Fruit fly (Drosophila melanogaster) Kc167 (cell line): ENCODE measurements around the gene rols.

ENCODE experiments used
- Sin3A ChIP-seq: fragments of >200 bp; optimal IDR thresholded peaks from 2 replicates; lab custom pipeline; 2018; ENCODE audit warnings: missing external identifiers
- h ChIP-seq: fragments of >200 bp; optimal IDR thresholded peaks from 3 replicates; lab custom pipeline; 2018; ENCODE audit warnings: missing external identifiers
- insv ChIP-seq: fragments of >200 bp; optimal IDR thresholded peaks from 3 replicates; lab custom pipeline; 2018; ENCODE audit warnings: missing external identifiers
- psq ChIP-seq: fragments of >200 bp; optimal IDR thresholded peaks from 2 replicates; lab custom pipeline; 2017; ENCODE audit warnings: missing external identifiers
- ttk ChIP-seq: sonication (Bioruptor generic); optimal IDR thresholded peaks from 2 replicates; lab custom pipeline; 2017; ENCODE audit warnings: missing external identifiers

DNA sequence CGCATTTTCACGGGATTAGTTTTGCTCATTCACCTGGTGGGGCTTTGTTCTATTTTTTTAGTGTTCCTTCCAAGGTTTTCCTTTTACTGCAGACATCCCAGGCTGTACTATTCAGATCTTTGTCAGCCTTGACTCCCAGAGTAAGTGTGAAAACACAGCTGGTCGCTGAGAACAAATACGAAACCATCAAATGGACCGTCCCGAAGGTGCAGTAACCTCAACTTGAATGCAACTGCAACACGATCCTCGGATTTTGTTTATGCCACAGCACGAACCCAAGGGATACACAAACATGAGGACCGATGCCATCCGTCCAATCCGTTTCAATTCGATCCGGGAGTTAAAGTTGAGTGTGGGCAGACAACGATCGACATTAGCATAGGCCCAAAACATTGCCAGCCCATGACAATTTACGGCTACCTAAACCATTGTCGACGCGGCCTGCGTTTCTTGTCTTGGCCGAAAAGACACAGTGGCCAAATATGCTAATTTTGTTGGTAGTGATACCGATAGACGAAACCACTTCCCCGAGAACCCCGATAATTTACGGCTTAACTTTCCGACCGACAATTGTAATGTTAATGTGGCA, 18.5 kb upstream of the rols start:
- TF ChIP-seq psq (lab: Kevin White, UChicago) (no peak), h (lab: Kevin White, UChicago) (no peak), ttk (lab: Kevin White, UChicago) (no peak), Sin3A (lab: Kevin White, UChicago) (no peak), insv (no peak)
